Worm (Caenorhabditis elegans) whole organism, L1 larva: ENCODE measurements around the gene lipl-7.
A peak's percentile ranks its signal among the peaks of the same experiment; 100 is the strongest.

Experiments
- F16B12.6 ChIP-seq: fragments of 150-350 bp; optimal IDR thresholded peaks from 2 replicates; lab custom pipeline; 2014; ENCODE audit warnings: missing biosample characterization, missing genetic modification characterization
- aha-1 ChIP-seq: fragments of 150-350 bp; optimal IDR thresholded peaks from 2 replicates; lab custom pipeline; 2014; ENCODE audit warnings: missing biosample characterization, missing genetic modification characterization
- alr-1 ChIP-seq: fragments of 200-800 bp; sonication (Bioruptor generic); optimal IDR thresholded peaks from 2 replicates; lab custom pipeline; 2018; ENCODE audit warnings: borderline replicate concordance, mild to moderate bottlenecking, missing genetic modification characterization, missing compliant biosample characterization
- ceh-63 ChIP-seq: fragments of 200-800 bp; sonication (Bioruptor generic); optimal IDR thresholded peaks from 2 replicates; lab custom pipeline; 2018; ENCODE audit warnings: mild to moderate bottlenecking, missing genetic modification characterization, missing compliant biosample characterization
- ceh-8 ChIP-seq: fragments of 200-800 bp; sonication (Bioruptor generic); optimal IDR thresholded peaks from 2 replicates; lab custom pipeline; 2018; ENCODE audit warnings: mild to moderate bottlenecking, missing genetic modification characterization, moderate library complexity, missing compliant biosample characterization
- ceh-82 ChIP-seq, 3 experiments: fragments of 150-350 bp in 1 of 3; sonication (generic microtip) in 2 of 3; optimal IDR thresholded peaks; 2 replicates each; lab custom pipeline; 2014 to 2017; ENCODE audit warnings: missing biosample characterization in 3 of 3, missing genetic modification characterization in 3 of 3
- ceh-88 ChIP-seq: fragments of 200-800 bp; sonication (Bioruptor generic); IDR thresholded peaks from 2 replicates; pipeline ENCODE4 v1.3.6; 2022; ENCODE audit warnings: missing genetic modification characterization, missing compliant biosample characterization
- dpl-1 ChIP-seq, 3 experiments: fragments of 150-350 bp in 2 of 3; sonication (generic microtip) in 1 of 3; optimal IDR thresholded peaks; 2 replicates each; lab custom pipeline; 2014 to 2017; ENCODE audit warnings: missing biosample characterization in 3 of 3, missing genetic modification characterization in 3 of 3, missing genetic modification reagents in 3 of 3
- efl-3 ChIP-seq: fragments of 200-800 bp; sonication (Bioruptor generic); optimal IDR thresholded peaks from 2 replicates; lab custom pipeline; 2018; ENCODE audit warnings: mild to moderate bottlenecking, missing genetic modification characterization, missing compliant biosample characterization
- egl-13 ChIP-seq: sonication (generic microtip); optimal IDR thresholded peaks from 2 replicates; lab custom pipeline; 2016; ENCODE audit warnings: missing genotype, missing genetic modification reagents, missing genetic modification characterization, missing compliant biosample characterization
- egl-27 ChIP-seq, 2 experiments: fragments of 150-350 bp in 1 of 2; sonication (generic microtip); optimal IDR thresholded peaks; 3 replicates each; lab custom pipeline; 2017 to 2018; ENCODE audit warnings: missing biosample characterization in 2 of 2, missing genetic modification characterization in 2 of 2, missing genetic modification reagents in 2 of 2
- elt-2 ChIP-seq: sonication (generic microtip); optimal IDR thresholded peaks from 2 replicates; lab custom pipeline; 2016; ENCODE audit warnings: missing genetic modification characterization, mild to moderate bottlenecking, inconsistent platforms, missing compliant biosample characterization, missing genetic modification reagents
- ets-5 ChIP-seq: fragments of 200-800 bp; sonication (Bioruptor generic); IDR thresholded peaks from 2 replicates; pipeline ENCODE4 v1.3.6; 2022; ENCODE audit warnings: missing genetic modification characterization, missing compliant biosample characterization
- fkh-10 ChIP-seq: sonication (generic microtip); optimal IDR thresholded peaks from 2 replicates; lab custom pipeline; 2017; ENCODE audit warnings: missing biosample characterization, missing genetic modification reagents, missing genetic modification characterization
- grh-1 ChIP-seq: fragments of 200-800 bp; sonication (Bioruptor generic); IDR thresholded peaks from 2 replicates; pipeline ENCODE4 v1.3.6; 2022; ENCODE audit warnings: missing genetic modification reagents, missing genetic modification characterization, missing compliant biosample characterization
- hlh-17 ChIP-seq: fragments of 200-800 bp; sonication (Bioruptor generic); optimal IDR thresholded peaks from 2 replicates; lab custom pipeline; 2018; ENCODE audit warnings: missing genetic modification characterization, mild to moderate bottlenecking, missing compliant biosample characterization, moderate library complexity, borderline replicate concordance
- hlh-4 ChIP-seq: sonication (generic microtip); optimal IDR thresholded peaks from 2 replicates; lab custom pipeline; 2016; ENCODE audit warnings: mild to moderate bottlenecking, missing genetic modification characterization, missing compliant biosample characterization
- hpl-2 ChIP-seq: fragments of 150-350 bp; optimal IDR thresholded peaks from 2 replicates; lab custom pipeline; 2014; ENCODE audit warnings: missing biosample characterization, missing genetic modification reagents, missing genetic modification characterization
- irx-1 ChIP-seq: sonication (generic microtip); optimal IDR thresholded peaks from 2 replicates; lab custom pipeline; 2016; ENCODE audit warnings: missing genetic modification characterization, missing compliant biosample characterization
- jun-1 ChIP-seq: fragments of 150-350 bp; optimal IDR thresholded peaks from 2 replicates; lab custom pipeline; 2014; ENCODE audit warnings: missing biosample characterization, missing genetic modification reagents, missing genetic modification characterization
- lin-15B ChIP-seq: fragments of 150-350 bp; sonication (generic microtip); optimal IDR thresholded peaks from 3 replicates; lab custom pipeline; 2014; ENCODE audit warnings: missing biosample characterization, missing genetic modification characterization
- lin-35 ChIP-seq, 2 experiments: fragments of 150-350 bp; optimal IDR thresholded peaks; 2 replicates each; lab custom pipeline; 2014; ENCODE audit warnings: missing biosample characterization in 2 of 2, missing genetic modification characterization in 2 of 2, missing genetic modification reagents in 2 of 2
- lin-39 ChIP-seq: fragments of 150-350 bp; optimal IDR thresholded peaks from 2 replicates; lab custom pipeline; 2014; ENCODE audit warnings: missing biosample characterization, missing genetic modification reagents, missing genetic modification characterization
- mab-9 ChIP-seq: fragments of 200-800 bp; sonication (Bioruptor generic); IDR thresholded peaks from 2 replicates; pipeline ENCODE4 v1.3.6; 2022; ENCODE audit warnings: missing genetic modification reagents, missing genetic modification characterization, missing compliant biosample characterization
- mef-2 ChIP-seq: fragments of 150-350 bp; optimal IDR thresholded peaks from 2 replicates; lab custom pipeline; 2014; ENCODE audit warnings: missing biosample characterization, missing genetic modification characterization
- mep-1 ChIP-seq: fragments of 150-350 bp; optimal IDR thresholded peaks from 2 replicates; lab custom pipeline; 2014; ENCODE audit warnings: missing biosample characterization, missing genetic modification characterization
- nhr-11 ChIP-seq: fragments of 150-350 bp; optimal IDR thresholded peaks from 2 replicates; lab custom pipeline; 2014; ENCODE audit warnings: missing biosample characterization, missing genetic modification characterization
- nhr-12 ChIP-seq: sonication (generic microtip); optimal IDR thresholded peaks from 2 replicates; lab custom pipeline; 2017; ENCODE audit warnings: missing biosample characterization, missing genetic modification characterization
- nhr-19 ChIP-seq: fragments of 200-800 bp; sonication (Bioruptor generic); conservative IDR thresholded peaks from 2 replicates; pipeline ENCODE4 v1.3.6; 2022; ENCODE audit warnings: missing genetic modification characterization, missing compliant biosample characterization
- nhr-20 ChIP-seq: sonication (generic microtip); optimal IDR thresholded peaks from 2 replicates; lab custom pipeline; 2016; ENCODE audit warnings: mild to moderate bottlenecking, missing genetic modification characterization, missing compliant biosample characterization
- nhr-28 ChIP-seq: fragments of 150-350 bp; optimal IDR thresholded peaks from 2 replicates; lab custom pipeline; 2014; ENCODE audit warnings: missing biosample characterization, missing genetic modification characterization
- nhr-71 ChIP-seq: sonication (generic microtip); optimal IDR thresholded peaks from 2 replicates; lab custom pipeline; 2016; ENCODE audit warnings: mild to moderate bottlenecking, missing genetic modification characterization, moderate library complexity, missing compliant biosample characterization
- nhr-77 ChIP-seq: fragments of 150-350 bp; optimal IDR thresholded peaks from 2 replicates; lab custom pipeline; 2014; ENCODE audit warnings: missing biosample characterization, missing genetic modification characterization
- nhr-85 ChIP-seq: sonication (generic microtip); peaks from one replicate; lab custom pipeline; 2016; ENCODE audit warnings: missing genetic modification characterization, inconsistent platforms, missing compliant biosample characterization
- pag-3 ChIP-seq: sonication (generic microtip); optimal IDR thresholded peaks from 2 replicates; lab custom pipeline; 2017; ENCODE audit warnings: missing genetic modification characterization, mild to moderate bottlenecking, missing compliant biosample characterization, antibody characterized with exemption, borderline replicate concordance; ENCODE audit not compliant: insufficient read depth
- pax-3 ChIP-seq: fragments of 200-800 bp; sonication (Bioruptor generic); optimal IDR thresholded peaks from 2 replicates; lab custom pipeline; 2018; ENCODE audit warnings: mild to moderate bottlenecking, missing genetic modification characterization, moderate library complexity, missing compliant biosample characterization
- rnt-1 ChIP-seq: sonication (generic microtip); optimal IDR thresholded peaks from 2 replicates; lab custom pipeline; 2016; ENCODE audit warnings: mild to moderate bottlenecking, missing genetic modification characterization, moderate library complexity, missing compliant biosample characterization
- snu-23 ChIP-seq: sonication (generic microtip); optimal IDR thresholded peaks from 2 replicates; lab custom pipeline; 2016; ENCODE audit warnings: missing genetic modification characterization, missing compliant biosample characterization
- sptf-1 ChIP-seq: fragments of 150-350 bp; optimal IDR thresholded peaks from 2 replicates; lab custom pipeline; 2014; ENCODE audit warnings: missing biosample characterization, missing genetic modification characterization
- sup-37 ChIP-seq: fragments of 200-800 bp; sonication (Bioruptor generic); optimal IDR thresholded peaks from 2 replicates; lab custom pipeline; 2018; ENCODE audit warnings: mild to moderate bottlenecking, missing genetic modification characterization, missing compliant biosample characterization
- swsn-7 ChIP-seq: sonication (generic microtip); optimal IDR thresholded peaks from 2 replicates; lab custom pipeline; 2016; ENCODE audit warnings: missing genetic modification characterization, missing compliant biosample characterization
- tbx-2 ChIP-seq: sonication (generic microtip); optimal IDR thresholded peaks from 2 replicates; lab custom pipeline; 2016; ENCODE audit warnings: missing genetic modification characterization, missing compliant biosample characterization
- tlp-1 ChIP-seq: fragments of 150-350 bp; optimal IDR thresholded peaks from 2 replicates; lab custom pipeline; 2014; ENCODE audit warnings: missing biosample characterization, missing genetic modification characterization
- unc-62 ChIP-seq: fragments of 150-350 bp; optimal IDR thresholded peaks from 2 replicates; lab custom pipeline; 2014; ENCODE audit warnings: missing biosample characterization, missing genetic modification reagents, missing genetic modification characterization
- zag-1 ChIP-seq: fragments of 150-350 bp; optimal IDR thresholded peaks from 2 replicates; lab custom pipeline; 2014; ENCODE audit warnings: missing biosample characterization, missing genetic modification characterization
- ztf-11 ChIP-seq, 2 experiments: sonication (generic microtip); optimal IDR thresholded peaks; 2 replicates each; lab custom pipeline; 2016 to 2017; ENCODE audit warnings: missing genetic modification characterization in 2 of 2, missing biosample characterization in 1 of 2, missing compliant biosample characterization in 1 of 2
- ztf-4 ChIP-seq: fragments of 150-350 bp; optimal IDR thresholded peaks from 2 replicates; lab custom pipeline; 2014; ENCODE audit warnings: missing biosample characterization, missing genetic modification characterization

lipl-7 gene

DNA sequence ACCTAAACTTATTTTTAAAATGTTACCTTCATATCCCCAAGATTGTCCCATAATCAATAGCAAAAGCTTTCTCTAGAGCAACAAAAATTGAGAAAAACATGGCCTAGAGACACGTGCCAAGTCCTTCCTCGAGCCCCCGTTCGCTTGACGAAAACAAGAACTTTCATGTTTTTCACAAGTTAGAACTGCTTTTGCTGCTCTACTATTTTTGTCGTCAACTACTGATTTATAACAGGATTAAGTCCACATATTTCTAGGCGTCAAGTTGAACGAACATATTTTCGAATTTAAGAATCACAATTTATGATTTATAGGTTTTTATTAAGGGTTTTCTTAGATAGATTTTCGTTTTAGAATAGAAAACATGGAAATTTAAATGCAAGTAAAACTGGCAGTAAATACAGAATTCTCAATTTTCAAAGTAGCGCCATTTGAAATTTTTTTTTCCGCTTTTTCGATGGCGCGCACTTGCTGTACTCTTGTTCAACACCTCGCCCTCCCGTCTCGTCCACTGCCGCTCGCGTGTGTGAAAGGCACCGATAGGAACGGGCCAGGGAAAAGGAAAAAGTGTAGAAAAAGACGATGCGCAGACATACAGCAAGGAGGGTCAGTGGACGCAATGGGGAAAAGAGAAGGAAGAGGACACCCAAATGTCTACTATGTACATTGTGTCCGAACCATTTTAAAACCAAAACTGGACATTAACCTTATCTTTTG, 42.7 kb upstream of the lipl-7 start, which contains the start of gene rad-51 (continued):
- TF ChIP-seq snu-23 (GFP tag; lab: Kevin White, UChicago) (peak; percentile 72), pag-3 (peak; percentile 34), ets-5 (GFP tag; lab: Robert Waterston, UW) (no peak), ceh-88 (GFP tag; lab: Robert Waterston, UW) (no peak), nhr-77 (peak; percentile 39), nhr-19 (GFP tag; lab: Robert Waterston, UW) (no peak; the same call in 1 of the 2 replicates), mef-2 (no peak), efl-3 (GFP tag; lab: Kevin White, UChicago) (no peak), nhr-28 (no peak), ztf-11 (tag; optimal IDR thresholded peaks at IDR 0.05; lab: Kevin White, UChicago) (no peak), rnt-1 (tag; lab: Kevin White, UChicago) (peak; percentile 59), hlh-4 (no peak), ceh-82 (tag; optimal IDR thresholded peaks at IDR 0.05; lab: Kevin White, UChicago) (peak in 2 of 3 experiments; percentile 55 to 75), ceh-8 (GFP tag; lab: Kevin White, UChicago) (peak; percentile 16), mep-1 (tag; lab: Kevin White, UChicago) (peak; percentile 80), sptf-1 (tag; lab: Kevin White, UChicago) (no peak), tlp-1 (tag; lab: Kevin White, UChicago) (no peak), pax-3 (tag; lab: Kevin White, UChicago) (no peak), F16B12.6 (tag; lab: Kevin White, UChicago) (no peak), tbx-2 (tag; lab: Kevin White, UChicago) (no peak), unc-62 (GFP tag; lab: Kevin White, UChicago) (no peak), alr-1 (tag; lab: Kevin White, UChicago) (no peak), fkh-10 (GFP tag; lab: Kevin White, UChicago) (peak; percentile 2), grh-1 (GFP tag; lab: Robert Waterston, UW) (no peak), sup-37 (GFP tag; lab: Kevin White, UChicago) (no peak), ztf-4 (tag; lab: Kevin White, UChicago) (no peak), swsn-7 (peak; percentile 42), egl-27 (tag; optimal IDR thresholded peaks at IDR 0.05; lab: Kevin White, UChicago) (no peak), nhr-85 (peak; percentile 1), lin-15B (tag; lab: Kevin White, UChicago) (peak; percentile 69), mab-9 (no peak), jun-1 (tag; lab: Kevin White, UChicago) (peak; percentile 45)

DNA sequence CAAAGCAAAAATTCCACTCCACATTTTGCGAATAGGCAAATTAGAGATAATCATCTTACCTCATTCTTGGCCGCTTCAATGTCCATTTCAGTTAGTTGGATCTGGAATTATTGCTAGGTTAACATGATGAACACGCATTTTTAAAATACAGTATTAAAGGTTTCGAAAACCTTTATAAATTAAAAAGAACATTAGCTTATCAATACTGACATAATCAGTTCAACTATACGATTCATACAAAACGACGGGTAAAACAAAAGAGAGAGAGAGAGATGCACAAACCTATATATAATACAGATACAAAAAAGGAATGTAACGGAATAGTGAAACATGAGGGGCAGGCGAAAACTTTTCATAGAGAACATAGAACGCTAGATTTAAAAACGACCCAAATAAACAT, 39.9 kb upstream of the lipl-7 start, which contains the start of gene thk-1:
thk-1 (minus strand) TSS at position 101 of the 400 bp plus-strand sequence.
- no peak for TF ChIP-seq egl-13
- no peak for TF ChIP-seq aha-1 (tag; lab: Kevin White, UChicago)
- no peak for TF ChIP-seq elt-2 (tag; lab: Kevin White, UChicago)
- TF ChIP-seq lin-39 (tag; lab: Kevin White, UChicago): no peak
- TF ChIP-seq dpl-1 (GFP tag; optimal IDR thresholded peaks at IDR 0.05; lab: Kevin White, UChicago): no peak

ce11 chrIV:10277716-10278115, 36.1 kb upstream of the lipl-7 start, which contains the start of gene Y43C5A.4:
Gene Y43C5A.4, plus strand, starts transcription at chrIV:10278016.
- TF ChIP-seq nhr-11 (no peak), nhr-77 (no peak), nhr-20 (tag; lab: Kevin White, UChicago) (no peak), mep-1 (tag; lab: Kevin White, UChicago) (no peak), hpl-2 (GFP tag; lab: Kevin White, UChicago) (no peak), zag-1 (tag; lab: Kevin White, UChicago) (no peak), lin-35 (GFP tag; optimal IDR thresholded peaks at IDR 0.05; lab: Kevin White, UChicago) (no peak), ceh-63 (GFP tag; lab: Kevin White, UChicago) (no peak), aha-1 (tag; lab: Kevin White, UChicago) (no peak), nhr-71 (tag; lab: Kevin White, UChicago) (no peak), hlh-17 (GFP tag; lab: Kevin White, UChicago) (no peak), irx-1 (tag; lab: Kevin White, UChicago) (no peak), sptf-1 (tag; lab: Kevin White, UChicago) (no peak), ztf-11 (tag; optimal IDR thresholded peaks at IDR 0.05; lab: Kevin White, UChicago) (no peak), nhr-12 (tag; lab: Kevin White, UChicago) (no peak), nhr-19 (GFP tag; lab: Robert Waterston, UW) (no peak)
